Worm (Caenorhabditis elegans) whole organism, L2 larva: ENCODE measurements around the gene odr-3.

Experiments
- lin-39 ChIP-seq: fragments of 150-350 bp; optimal IDR thresholded peaks from 2 replicates; lab custom pipeline; 2014; ENCODE audit warnings: missing biosample characterization, missing genetic modification reagents, missing genetic modification characterization
- nhr-12 ChIP-seq: fragments of 150-350 bp; optimal IDR thresholded peaks from 2 replicates; lab custom pipeline; 2014; ENCODE audit warnings: missing biosample characterization, missing genetic modification characterization

DNA sequence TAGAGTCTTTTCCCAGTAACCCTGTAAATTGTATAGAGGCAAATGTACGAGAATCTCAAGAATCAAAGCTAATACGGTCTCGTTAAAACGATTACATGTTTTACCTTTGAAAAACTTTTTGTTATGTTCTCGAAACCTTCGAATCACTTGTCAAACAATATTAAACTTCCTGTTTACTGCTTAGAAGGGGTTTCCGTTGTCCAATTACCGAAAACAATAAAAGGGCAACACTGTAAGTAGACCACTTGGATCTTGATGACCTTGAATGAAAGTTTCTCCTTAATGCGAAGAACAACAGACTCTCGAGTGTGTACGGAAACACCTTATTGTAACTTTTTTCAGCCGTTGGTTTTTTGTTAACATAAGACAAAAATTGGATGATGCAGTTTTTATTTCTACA is 48.7 kb downstream of the odr-3 start:
- TF ChIP-seq lin-39 (no peak), nhr-12 (tag; lab: Kevin White, UChicago) (no peak)
